Worm (Caenorhabditis elegans) whole organism, L2 larva: ENCODE measurements around the gene ZK1290.11.

Experiments
- C34F6.9 ChIP-seq: fragments of 150-350 bp; optimal IDR thresholded peaks from 2 replicates; lab custom pipeline; 2014; ENCODE audit warnings: missing biosample characterization, missing genetic modification characterization
- ama-1 ChIP-seq: fragments of 150-350 bp; optimal IDR thresholded peaks from 2 replicates; lab custom pipeline; 2018; ENCODE audit warnings: inconsistent platforms
- ceh-82 ChIP-seq: fragments of 150-350 bp; optimal IDR thresholded peaks from 2 replicates; lab custom pipeline; 2014; ENCODE audit warnings: missing biosample characterization, missing genetic modification characterization
- fos-1 ChIP-seq: fragments of 150-350 bp; optimal IDR thresholded peaks from 2 replicates; lab custom pipeline; 2014; ENCODE audit warnings: missing biosample characterization, missing genetic modification characterization
- lsy-2 ChIP-seq, 2 experiments: fragments of 150-350 bp in 1 of 2; sonication (generic microtip) in 1 of 2; optimal IDR thresholded peaks; 2 replicates each; lab custom pipeline; 2014 to 2017; ENCODE audit warnings: missing biosample characterization in 2 of 2, missing genetic modification characterization in 2 of 2
- nhr-10 ChIP-seq: sonication (generic microtip); optimal IDR thresholded peaks from 2 replicates; lab custom pipeline; 2017; ENCODE audit warnings: missing biosample characterization, missing genetic modification characterization
- nhr-21 ChIP-seq: fragments of 150-350 bp; optimal IDR thresholded peaks from 2 replicates; lab custom pipeline; 2014; ENCODE audit warnings: missing biosample characterization, missing genetic modification characterization
- nhr-23 ChIP-seq: fragments of 150-350 bp; optimal IDR thresholded peaks from 2 replicates; lab custom pipeline; 2014; ENCODE audit warnings: missing biosample characterization, missing genetic modification reagents, missing genetic modification characterization
- skn-1 ChIP-seq: sonication (generic microtip); optimal IDR thresholded peaks from 2 replicates; lab custom pipeline; 2017; ENCODE audit warnings: missing biosample characterization, missing genetic modification characterization
- snpc-4 ChIP-seq: fragments of 150-350 bp; optimal IDR thresholded peaks from 2 replicates; lab custom pipeline; 2014; ENCODE audit warnings: missing biosample characterization, missing genetic modification characterization

ce11 chrII:7525458-7525857 is 35.9 kb downstream of the ZK1290.11 start, which contains the start of the genes ZK1290.7 and rnh-1.1:
- no peak for TF ChIP-seq lsy-2 (tag; optimal IDR thresholded peaks at IDR 0.05; lab: Kevin White, UChicago)
- no peak for TF ChIP-seq nhr-10 (tag; lab: Kevin White, UChicago)
- no peak for TF ChIP-seq ama-1 (lab: Kevin White, UChicago)
- TF ChIP-seq ceh-82 (tag; lab: Kevin White, UChicago), result no peak
- TF ChIP-seq nhr-23 (tag; lab: Kevin White, UChicago), result no peak
- TF ChIP-seq snpc-4, result no peak
- TF ChIP-seq skn-1 (tag; lab: Kevin White, UChicago), result no peak
- no peak for TF ChIP-seq nhr-21 (tag; lab: Kevin White, UChicago)
- TF ChIP-seq C34F6.9, result no peak
- no peak for TF ChIP-seq fos-1 (tag; lab: Kevin White, UChicago)
